Fruit fly (Drosophila melanogaster) whole organism, pupa: ENCODE measurements around the gene CG11741.

ENCODE experiments used
- CG15710 ChIP-seq: fragments of 200-800 bp; sonication (Bioruptor generic); optimal IDR thresholded peaks from 2 replicates; lab custom pipeline; 2018; ENCODE audit warnings: missing biosample characterization, mild to moderate bottlenecking, missing genetic modification characterization, moderate library complexity
- CG17806 ChIP-seq: fragments of 200-800 bp; sonication (Bioruptor generic); optimal IDR thresholded peaks from 2 replicates; lab custom pipeline; 2018; ENCODE audit warnings: missing biosample characterization, mild to moderate bottlenecking, missing genetic modification characterization, moderate library complexity
- CG34367 ChIP-seq: fragments of 200-800 bp; sonication (Bioruptor generic); optimal IDR thresholded peaks from 2 replicates; lab custom pipeline; 2018; ENCODE audit warnings: missing biosample characterization, mild to moderate bottlenecking, missing genetic modification characterization
- CG8301 ChIP-seq: fragments of 200-800 bp; sonication (Bioruptor generic); optimal IDR thresholded peaks from 2 replicates; lab custom pipeline; 2018; ENCODE audit warnings: missing biosample characterization, mild to moderate bottlenecking, missing genetic modification characterization
- EcR ChIP-seq: fragments of 200-800 bp; sonication (Bioruptor generic); optimal IDR thresholded peaks from 3 replicates; lab custom pipeline; 2019; ENCODE audit warnings: missing biosample characterization, missing genetic modification characterization, mild to moderate bottlenecking, moderate library complexity, missing genetic modification reagents
- gl ChIP-seq: fragments of 200-800 bp; sonication (Bioruptor generic); optimal IDR thresholded peaks from 2 replicates; lab custom pipeline; 2018; ENCODE audit warnings: missing biosample characterization, mild to moderate bottlenecking, missing genetic modification characterization
- rn ChIP-seq: fragments of 200-800 bp; sonication (Bioruptor generic); IDR thresholded peaks from 2 replicates; pipeline ENCODE4 v1.3.6; 2022; ENCODE audit warnings: missing biosample characterization, missing genetic modification characterization

DNA sequence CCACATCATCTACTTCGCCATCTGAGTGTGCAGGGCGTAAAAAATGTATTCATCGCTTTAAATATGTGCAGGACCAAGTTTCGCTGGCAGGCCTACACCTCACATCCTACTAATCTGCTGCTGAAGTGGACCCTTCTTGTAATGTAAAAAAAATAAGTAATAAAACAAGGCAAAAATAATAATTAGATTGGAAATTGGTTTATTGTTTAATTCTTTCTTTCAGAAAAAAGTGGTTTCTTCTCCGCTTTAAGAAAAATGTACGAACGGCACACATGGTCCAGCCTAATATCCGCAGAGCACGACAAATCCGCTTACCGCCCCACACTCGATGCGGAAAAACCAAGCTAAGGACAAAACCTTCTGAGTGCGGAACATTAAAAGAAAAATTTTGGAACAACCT, 17.2 kb upstream of the CG11741 start:
- TF ChIP-seq CG15710 (tag; lab: Kevin White, UChicago) (no peak), gl (no peak), EcR (GFP tag; lab: Kevin White, UChicago) (no peak), CG17806 (tag; lab: Kevin White, UChicago) (no peak), CG34367 (tag; lab: Kevin White, UChicago) (no peak), rn (no peak), CG8301 (tag; lab: Kevin White, UChicago) (no peak)
